Fruit fly (Drosophila melanogaster) whole organism, prepupa: Measurements from ENCODE around the gene CG13965.

ENCODE experiments used
- CG11762 ChIP-seq: fragments of 200-800 bp; sonication (Bioruptor generic); optimal IDR thresholded peaks from 3 replicates; lab custom pipeline; 2016; ENCODE audit warnings: missing biosample characterization, missing genetic modification characterization; ENCODE audit not compliant: insufficient read depth
- CG16779 ChIP-seq: fragments of 200-800 bp; sonication (Bioruptor generic); optimal IDR thresholded peaks from 3 replicates; lab custom pipeline; 2017; ENCODE audit warnings: missing biosample characterization, mild to moderate bottlenecking, missing genetic modification characterization
- CG3032 ChIP-seq: fragments of 200-800 bp; optimal IDR thresholded peaks from 2 replicates; lab custom pipeline; 2019; ENCODE audit warnings: missing biosample characterization, mild to moderate bottlenecking, missing genetic modification characterization, moderate library complexity
- Eip75B ChIP-seq: fragments of 200-800 bp; sonication (Bioruptor generic); optimal IDR thresholded peaks from 3 replicates; lab custom pipeline; 2016; ENCODE audit warnings: missing biosample characterization, missing genetic modification characterization
- Ets21C ChIP-seq: fragments of 200-800 bp; sonication (Bioruptor generic); optimal IDR thresholded peaks from 3 replicates; lab custom pipeline; 2016; ENCODE audit warnings: missing biosample characterization, missing genetic modification characterization
- Lpt ChIP-seq: fragments of 200-800 bp; sonication (Bioruptor generic); optimal IDR thresholded peaks from 3 replicates; lab custom pipeline; 2016; ENCODE audit warnings: missing biosample characterization, missing genetic modification characterization
- Sox102F ChIP-seq: fragments of 200-800 bp; sonication (Bioruptor generic); optimal IDR thresholded peaks from 2 replicates; lab custom pipeline; 2016; ENCODE audit warnings: missing biosample characterization, mild to moderate bottlenecking, missing genetic modification characterization
- acj6 ChIP-seq: fragments of 200-800 bp; sonication (Bioruptor generic); optimal IDR thresholded peaks from 3 replicates; lab custom pipeline; 2016; ENCODE audit warnings: missing biosample characterization, missing genetic modification characterization

DNA sequence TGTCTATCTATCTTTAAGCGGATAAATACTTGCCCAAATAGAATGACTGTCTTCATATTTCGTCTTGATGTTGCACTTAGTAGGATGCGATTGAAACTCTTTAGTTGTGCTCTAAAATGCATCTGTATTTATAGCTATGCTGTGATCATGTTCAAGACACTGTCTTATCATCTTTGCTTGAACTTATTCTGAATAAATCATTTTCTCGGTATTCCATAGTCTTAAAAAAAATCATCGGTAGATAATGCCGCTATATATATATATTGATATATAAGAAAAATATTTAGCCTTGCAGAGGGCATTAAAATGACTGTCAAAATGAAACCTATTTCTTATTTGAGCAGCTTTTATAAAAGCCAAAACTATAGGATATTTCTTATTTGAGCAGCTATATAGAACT, 49.9 kb downstream of the CG13965 start, which contains the start of gene TotF:
- TF ChIP-seq Eip75B (GFP tag; lab: Kevin White, UChicago) (no peak), Lpt (no peak), CG16779 (no peak), Sox102F (GFP tag; lab: Kevin White, UChicago) (no peak), acj6 (GFP tag; lab: Kevin White, UChicago) (no peak), Ets21C (GFP tag; lab: Kevin White, UChicago) (no peak), CG11762 (GFP tag; lab: Kevin White, UChicago) (no peak), CG3032 (no peak)
